Worm (Caenorhabditis elegans): ENCODE measurements around the gene col-81.

ce11 chrII:11045872-11046271 is 32.3 kb upstream of the col-81 start, which contains the start of gene col-83:
- TF ChIP-seq repo-1 (tag; optimal IDR thresholded peaks at IDR 0.05): no peak
- TF ChIP-seq atf-7 (tag; optimal IDR thresholded peaks at IDR 0.05): no peak
- TF ChIP-seq madf-10 (tag; optimal IDR thresholded peaks at IDR 0.05): no peak
- TF ChIP-seq nfya-1 (tag; optimal IDR thresholded peaks at IDR 0.05; ENCODE audit: borderline replicate concordance, insufficient read depth): no peak
- TF ChIP-seq ceh-58 (GFP tag; IDR thresholded peaks at IDR 0.05): no peak
- TF ChIP-seq madf-3 (GFP tag; IDR thresholded peaks at IDR 0.05): no peak
- TF ChIP-seq hmg-20 (GFP tag; IDR thresholded peaks at IDR 0.05): no peak
- TF ChIP-seq lin-26 (GFP tag; IDR thresholded peaks at IDR 0.05): no peak
- no peak for TF ChIP-seq lin-40 (tag; optimal IDR thresholded peaks at IDR 0.05)
- no peak for TF ChIP-seq tlf-1 (GFP tag; optimal IDR thresholded peaks at IDR 0.05)
- no peak for TF ChIP-seq ceh-27 (GFP tag; optimal IDR thresholded peaks at IDR 0.05)
- no peak for TF ChIP-seq ztf-26 (tag; optimal IDR thresholded peaks at IDR 0.05)
- no peak for TF ChIP-seq him-1 (tag; optimal IDR thresholded peaks at IDR 0.05)
- TF ChIP-seq attf-5 (GFP tag; optimal IDR thresholded peaks at IDR 0.05): no peak
